Worm (Caenorhabditis elegans) whole organism, midembryonic: Measurements from ENCODE around the gene atl-1.

Experiments used
- T22C8.4 ChIP-seq: fragments of 200-800 bp; sonication (Bioruptor generic); IDR thresholded peaks from 2 replicates; pipeline ENCODE4 v1.3.6; 2022; ENCODE audit warnings: missing genetic modification characterization, missing compliant biosample characterization
- cog-1 ChIP-seq: sonication (generic microtip); optimal IDR thresholded peaks from 2 replicates; lab custom pipeline; 2016; ENCODE audit warnings: missing genetic modification characterization, missing compliant biosample characterization
- flt-1 ChIP-seq: fragments of 200-800 bp; sonication (Bioruptor generic); IDR thresholded peaks from 2 replicates; pipeline ENCODE4 v1.3.6; 2022; ENCODE audit warnings: missing genetic modification characterization, missing compliant biosample characterization
- klf-2 ChIP-seq: fragments of 200-800 bp; sonication (Bioruptor generic); conservative IDR thresholded peaks from 2 replicates; pipeline ENCODE4 v1.3.6; 2022; ENCODE audit warnings: missing genetic modification reagents, missing genetic modification characterization, missing compliant biosample characterization
- med-1 ChIP-seq: sonication (generic microtip); optimal IDR thresholded peaks from 2 replicates; lab custom pipeline; 2017; ENCODE audit warnings: missing genetic modification characterization, mild to moderate bottlenecking, missing compliant biosample characterization, antibody characterized with exemption, missing genetic modification reagents; ENCODE audit not compliant: insufficient read depth
- ref-1 ChIP-seq: fragments of 200-800 bp; sonication (Bioruptor generic); conservative IDR thresholded peaks from 2 replicates; pipeline ENCODE4 v1.3.6; 2022; ENCODE audit warnings: missing genetic modification reagents, missing genetic modification characterization, missing compliant biosample characterization
- tab-1 ChIP-seq: fragments of 200-800 bp; sonication (Bioruptor generic); IDR thresholded peaks from 2 replicates; pipeline ENCODE4 v1.3.6; 2022; ENCODE audit warnings: missing genetic modification characterization, missing compliant biosample characterization
- ztf-23 ChIP-seq: fragments of 200-800 bp; sonication (Bioruptor generic); IDR thresholded peaks from 2 replicates; pipeline ENCODE4 v1.3.6; 2022; ENCODE audit warnings: missing genetic modification reagents, missing genetic modification characterization, missing compliant biosample characterization
- ztf-29 ChIP-seq: fragments of 200-800 bp; sonication (Bioruptor generic); IDR thresholded peaks from 2 replicates; pipeline ENCODE4 v1.3.6; 2022; ENCODE audit warnings: missing genetic modification reagents, missing genetic modification characterization, missing compliant biosample characterization

ce11 chrV:9651294-9651693 is 5.9 kb upstream of the atl-1 start, which contains the start of gene T06E4.21:
- TF ChIP-seq ztf-23 (GFP tag; lab: Robert Waterston, UW) (no peak), med-1 (GFP tag; lab: Kevin White, UChicago) (no peak), T22C8.4 (GFP tag; lab: Robert Waterston, UW) (no peak), ref-1 (GFP tag; lab: Robert Waterston, UW) (no peak), klf-2 (GFP tag; lab: Robert Waterston, UW) (no peak), ztf-29 (GFP tag; lab: Robert Waterston, UW) (no peak), tab-1 (no peak), flt-1 (GFP tag; lab: Robert Waterston, UW) (no peak), cog-1 (tag; lab: Kevin White, UChicago) (no peak)
